Worm (Caenorhabditis elegans) whole organism, L1 larva: Measurements from ENCODE around the gene C25F6.6.

ENCODE experiments used
- ceh-88 ChIP-seq: fragments of 200-800 bp; sonication (Bioruptor generic); IDR thresholded peaks from 2 replicates; pipeline ENCODE4 v1.3.6; 2022; ENCODE audit warnings: missing genetic modification characterization, missing compliant biosample characterization
- lin-13 ChIP-seq: fragments of 150-350 bp; optimal IDR thresholded peaks from 2 replicates; lab custom pipeline; 2014; ENCODE audit warnings: missing biosample characterization, missing genetic modification reagents, missing genetic modification characterization
- lir-3 ChIP-seq: sonication (generic microtip); optimal IDR thresholded peaks from 2 replicates; lab custom pipeline; 2016; ENCODE audit warnings: mild to moderate bottlenecking, missing genetic modification characterization, moderate library complexity, missing compliant biosample characterization; ENCODE audit not compliant: poor library complexity
- nhr-237 ChIP-seq: fragments of 150-350 bp; optimal IDR thresholded peaks from 2 replicates; lab custom pipeline; 2014; ENCODE audit warnings: missing biosample characterization, missing genetic modification characterization
- nhr-28 ChIP-seq: fragments of 150-350 bp; optimal IDR thresholded peaks from 2 replicates; lab custom pipeline; 2014; ENCODE audit warnings: missing biosample characterization, missing genetic modification characterization
- nhr-76 ChIP-seq: sonication (generic microtip); optimal IDR thresholded peaks from 2 replicates; lab custom pipeline; 2017; ENCODE audit warnings: missing biosample characterization, missing genetic modification characterization
- pag-3 ChIP-seq: sonication (generic microtip); optimal IDR thresholded peaks from 2 replicates; lab custom pipeline; 2017; ENCODE audit warnings: missing genetic modification characterization, mild to moderate bottlenecking, missing compliant biosample characterization, antibody characterized with exemption, borderline replicate concordance; ENCODE audit not compliant: insufficient read depth
- ztf-11 ChIP-seq, 2 experiments: sonication (generic microtip); optimal IDR thresholded peaks; 2 replicates each; lab custom pipeline; 2016 to 2017; ENCODE audit warnings: missing genetic modification characterization in 2 of 2, missing biosample characterization in 1 of 2, missing compliant biosample characterization in 1 of 2
- ztf-4 ChIP-seq: fragments of 150-350 bp; optimal IDR thresholded peaks from 2 replicates; lab custom pipeline; 2014; ENCODE audit warnings: missing biosample characterization, missing genetic modification characterization

DNA sequence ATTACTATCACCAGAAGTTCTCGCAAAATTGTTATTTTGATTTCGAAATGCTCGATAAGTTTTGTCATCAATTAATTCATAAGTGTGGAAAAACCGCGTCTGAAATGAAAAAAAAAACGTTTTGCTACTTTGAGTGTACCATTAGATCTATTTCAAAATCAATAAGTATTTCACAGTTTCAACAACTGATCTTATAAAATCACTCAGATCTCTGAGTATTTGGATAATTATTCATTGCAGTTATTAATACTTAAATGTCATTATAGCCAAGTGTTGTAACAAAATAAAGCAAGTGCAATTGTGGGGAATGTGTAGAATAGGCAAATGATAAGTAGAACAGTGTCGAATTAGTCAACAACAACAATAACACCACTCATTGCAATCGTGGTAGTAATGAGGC is 44.3 kb downstream of the C25F6.6 start, which contains the start of gene C03F11.4:
- TF ChIP-seq nhr-28 (tag; lab: Kevin White, UChicago), result no peak
- no peak for TF ChIP-seq lin-13 (GFP tag; lab: Kevin White, UChicago)
- TF ChIP-seq nhr-76 (tag; lab: Kevin White, UChicago), result no peak
- TF ChIP-seq ztf-11 (tag; optimal IDR thresholded peaks at IDR 0.05; lab: Kevin White, UChicago), result no peak
- TF ChIP-seq ceh-88 (GFP tag; lab: Robert Waterston, UW), result no peak
- TF ChIP-seq pag-3 (tag; lab: Kevin White, UChicago), result no peak
- no peak for TF ChIP-seq lir-3 (tag; lab: Kevin White, UChicago)
- no peak for TF ChIP-seq nhr-237
- TF ChIP-seq ztf-4, result no peak
